Worm (Caenorhabditis elegans) whole organism, L4/young adult: ENCODE data around the gene F59B8.1.

ENCODE experiments used
- W03F9.2 ChIP-seq: fragments of 150-350 bp; optimal IDR thresholded peaks from 2 replicates; lab custom pipeline; 2014; ENCODE audit warnings: missing biosample characterization, missing genetic modification characterization
- him-1 ChIP-seq: sonication (generic microtip); optimal IDR thresholded peaks from 2 replicates; lab custom pipeline; 2016; ENCODE audit warnings: missing genotype, missing genetic modification reagents, missing genetic modification characterization, missing compliant biosample characterization

DNA sequence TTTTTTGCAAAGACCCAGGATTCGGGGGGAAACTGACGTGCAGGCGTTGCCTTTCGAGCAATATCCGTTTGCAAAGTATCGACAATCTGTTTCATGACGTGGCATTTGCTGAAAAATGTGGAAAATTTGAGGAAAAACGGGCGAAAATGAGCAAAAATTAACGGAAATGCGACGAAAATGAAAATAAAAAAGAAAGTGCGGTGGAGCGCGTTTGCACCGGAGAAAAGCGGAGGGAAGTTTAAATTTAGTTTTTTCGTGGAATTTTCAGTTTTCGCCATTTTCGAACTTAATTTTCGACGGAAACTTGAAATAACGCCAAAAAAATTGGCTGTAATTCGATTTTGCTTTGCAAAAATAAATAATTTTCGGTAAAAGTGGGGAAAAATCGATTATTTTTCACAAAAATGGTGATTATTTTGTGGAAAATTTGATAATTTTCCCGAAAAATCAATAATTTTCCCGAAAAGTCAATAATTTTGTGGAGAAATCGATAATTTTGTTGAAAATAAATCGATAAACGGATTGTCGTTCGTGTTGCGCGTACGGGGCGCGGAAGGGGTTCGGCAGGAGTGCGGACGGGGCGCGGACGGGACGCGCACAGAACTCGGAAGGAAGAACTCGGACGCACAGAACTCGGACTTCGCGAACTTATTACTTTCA is 24.2 kb upstream of the F59B8.1 start:
- no peak for TF ChIP-seq W03F9.2 (tag; lab: Kevin White, UChicago)
- no peak for TF ChIP-seq him-1 (tag; lab: Kevin White, UChicago)
